Fruit fly (Drosophila melanogaster) whole organism, embryonic: ENCODE measurements around the gene vib.

Experiments
- Bteb2 ChIP-seq: fragments of 200-800 bp; sonication (Bioruptor generic); optimal IDR thresholded peaks from 2 replicates; lab custom pipeline; 2016; ENCODE audit warnings: missing biosample characterization, missing genetic modification characterization
- CG10267 ChIP-seq: fragments of 200-800 bp; sonication (Bioruptor generic); optimal IDR thresholded peaks from 2 replicates; lab custom pipeline; 2018; ENCODE audit warnings: missing biosample characterization, mild to moderate bottlenecking, missing genetic modification characterization, moderate library complexity
- CG10274 ChIP-seq: fragments of 200-800 bp; sonication (Bioruptor generic); optimal IDR thresholded peaks from 3 replicates; lab custom pipeline; 2017; ENCODE audit warnings: missing biosample characterization, mild to moderate bottlenecking, missing genetic modification characterization
- CG11398 ChIP-seq: fragments of 200-800 bp; sonication (Bioruptor generic); optimal IDR thresholded peaks from 2 replicates; lab custom pipeline; 2016; ENCODE audit warnings: missing biosample characterization, missing genetic modification characterization
- CG12744 ChIP-seq: fragments of 200-800 bp; sonication (Bioruptor generic); optimal IDR thresholded peaks from 2 replicates; lab custom pipeline; 2016; ENCODE audit warnings: missing biosample characterization, missing genetic modification characterization
- CG13424 ChIP-seq: fragments of 200-800 bp; sonication (Bioruptor generic); optimal IDR thresholded peaks from 2 replicates; lab custom pipeline; 2019; ENCODE audit warnings: missing biosample characterization, mild to moderate bottlenecking, missing genetic modification characterization, moderate library complexity
- CG14441 ChIP-seq: fragments of 200-800 bp; sonication (Bioruptor generic); IDR thresholded peaks from 2 replicates; pipeline ENCODE4 v1.3.6; 2022; ENCODE audit warnings: missing biosample characterization, missing genetic modification characterization
- CG14965 ChIP-seq: fragments of 200-800 bp; sonication (Bioruptor generic); optimal IDR thresholded peaks from 2 replicates; lab custom pipeline; 2016; ENCODE audit warnings: missing biosample characterization, missing genetic modification characterization, borderline replicate concordance
- CG15011 ChIP-seq: fragments of 200-800 bp; sonication (Bioruptor generic); optimal IDR thresholded peaks from 3 replicates; lab custom pipeline; 2018; ENCODE audit warnings: missing biosample characterization, mild to moderate bottlenecking, missing genetic modification characterization
- CG17829 ChIP-seq: fragments of 200-800 bp; optimal IDR thresholded peaks from 2 replicates; lab custom pipeline; 2019; ENCODE audit warnings: missing biosample characterization, mild to moderate bottlenecking, missing genetic modification characterization, moderate library complexity
- CG30403 ChIP-seq: fragments of 200-800 bp; sonication (Bioruptor generic); optimal IDR thresholded peaks from 3 replicates; lab custom pipeline; 2016; ENCODE audit warnings: missing biosample characterization, missing genetic modification characterization
- CG32767 ChIP-seq: fragments of 200-800 bp; sonication (Bioruptor generic); IDR thresholded peaks from 2 replicates; pipeline ENCODE4 v1.3.6; 2022; ENCODE audit warnings: missing biosample characterization, missing genetic modification characterization
- CG3726 ChIP-seq: fragments of 200-800 bp; sonication (Bioruptor generic); IDR thresholded peaks from 3 replicates; pipeline ENCODE4, ENCODE4 v1.3.6; 2022; ENCODE audit warnings: missing biosample characterization, missing genetic modification characterization
- CG4424 ChIP-seq: fragments of 200-800 bp; sonication (Bioruptor generic); optimal IDR thresholded peaks from 3 replicates; lab custom pipeline; 2016; ENCODE audit warnings: missing biosample characterization, missing genetic modification characterization
- CG4617 ChIP-seq: fragments of 200-800 bp; sonication (Bioruptor generic); optimal IDR thresholded peaks from 3 replicates; lab custom pipeline; 2016; ENCODE audit warnings: missing biosample characterization, missing genetic modification characterization, borderline replicate concordance
- CG4730 ChIP-seq: fragments of 200-800 bp; sonication (Bioruptor generic); IDR thresholded peaks from 2 replicates; pipeline ENCODE4 v1.3.6; 2022; ENCODE audit warnings: missing biosample characterization, missing genetic modification characterization
- CG5953 ChIP-seq: fragments of 200-800 bp; sonication (Bioruptor generic); IDR thresholded peaks from 2 replicates; pipeline ENCODE4 v1.3.6; 2022; ENCODE audit warnings: missing biosample characterization, missing genetic modification characterization
- CG6654 ChIP-seq: fragments of 200-800 bp; sonication (Bioruptor generic); optimal IDR thresholded peaks from 2 replicates; lab custom pipeline; 2017; ENCODE audit warnings: missing biosample characterization, mild to moderate bottlenecking, missing genetic modification characterization
- CG6813 ChIP-seq: fragments of 200-800 bp; sonication (Bioruptor generic); optimal IDR thresholded peaks from 2 replicates; lab custom pipeline; 2017; ENCODE audit warnings: missing biosample characterization, missing genetic modification characterization, mild to moderate bottlenecking, moderate library complexity, missing genetic modification reagents
- CG7372 ChIP-seq: fragments of 200-800 bp; sonication (Bioruptor generic); IDR thresholded peaks from 2 replicates; pipeline ENCODE4 v1.3.6; 2022; ENCODE audit warnings: missing biosample characterization, missing genetic modification characterization
- CG8765 ChIP-seq: fragments of 200-800 bp; sonication (Bioruptor generic); IDR thresholded peaks from 2 replicates; pipeline ENCODE4 v1.3.6; 2022; ENCODE audit warnings: missing biosample characterization, missing genetic modification characterization
- CG9932 ChIP-seq: fragments of 200-800 bp; sonication (Bioruptor generic); IDR thresholded peaks from 2 replicates; pipeline ENCODE4 v1.3.6; 2022; ENCODE audit warnings: missing biosample characterization, missing genetic modification characterization
- Camta ChIP-seq: fragments of 200-800 bp; sonication (Bioruptor generic); optimal IDR thresholded peaks from 2 replicates; lab custom pipeline; 2016; ENCODE audit warnings: missing biosample characterization, missing genetic modification characterization
- Dip3 ChIP-seq: fragments of 200-800 bp; sonication (Bioruptor generic); optimal IDR thresholded peaks from 3 replicates; lab custom pipeline; 2016; ENCODE audit warnings: missing biosample characterization, missing genetic modification characterization
- Fer2 ChIP-seq: fragments of 200-800 bp; sonication (Bioruptor generic); optimal IDR thresholded peaks from 2 replicates; lab custom pipeline; 2018; ENCODE audit warnings: missing biosample characterization, mild to moderate bottlenecking, missing genetic modification characterization, moderate library complexity
- Gsc ChIP-seq: fragments of 200-800 bp; sonication (Bioruptor generic); IDR thresholded peaks from 2 replicates; pipeline ENCODE4 v1.3.6; 2022; ENCODE audit warnings: missing biosample characterization, missing genetic modification characterization
- Hmr ChIP-seq: fragments of 200-800 bp; sonication (Bioruptor generic); optimal IDR thresholded peaks from 3 replicates; lab custom pipeline; 2017; ENCODE audit warnings: mild to moderate bottlenecking, missing biosample characterization, missing genetic modification reagents, missing genetic modification characterization
- MESR4 ChIP-seq: fragments of 200-800 bp; sonication (Bioruptor generic); optimal IDR thresholded peaks from 2 replicates; lab custom pipeline; 2018; ENCODE audit warnings: missing biosample characterization, mild to moderate bottlenecking, missing genetic modification characterization, moderate library complexity
- Mrtf ChIP-seq: fragments of 200-800 bp; sonication (Bioruptor generic); IDR thresholded peaks from 3 replicates; pipeline ENCODE4 v1.3.6; 2022; ENCODE audit warnings: missing biosample characterization, missing genetic modification characterization
- NC2α ChIP-seq: fragments of 200-800 bp; sonication (Bioruptor generic); optimal IDR thresholded peaks from 2 replicates; lab custom pipeline; 2016; ENCODE audit warnings: missing biosample characterization, missing genetic modification characterization
- Opbp ChIP-seq: fragments of 200-800 bp; sonication (Bioruptor generic); IDR thresholded peaks from 3 replicates; pipeline ENCODE4 v1.3.6; 2022; ENCODE audit warnings: missing biosample characterization, missing genetic modification characterization; ENCODE audit not compliant: partially characterized antibody
- Ravus ChIP-seq: fragments of 200-800 bp; sonication (Bioruptor generic); IDR thresholded peaks from 2 replicates; pipeline ENCODE4 v1.3.6; 2022; ENCODE audit warnings: missing biosample characterization, missing genetic modification characterization
- ci ChIP-seq: fragments of 200-800 bp; sonication (Bioruptor generic); IDR thresholded peaks from 3 replicates; pipeline ENCODE4 v1.3.6; 2022; ENCODE audit warnings: missing biosample characterization, missing genetic modification characterization
- crc ChIP-seq: fragments of 200-800 bp; sonication (Bioruptor generic); optimal IDR thresholded peaks from 2 replicates; lab custom pipeline; 2016; ENCODE audit warnings: missing biosample characterization, missing genetic modification characterization
- crol ChIP-seq: fragments of 200-800 bp; sonication (Bioruptor generic); IDR thresholded peaks from 2 replicates; pipeline ENCODE4 v1.3.6; 2022; ENCODE audit warnings: missing biosample characterization, missing genetic modification characterization
- crp ChIP-seq, 2 experiments: fragments of 200-800 bp; sonication (Bioruptor generic); optimal IDR thresholded peaks; 2 replicates in 1 of 2; 3 replicates in 1 of 2; lab custom pipeline; 2017; ENCODE audit warnings: missing biosample characterization in 2 of 2, missing genetic modification characterization in 2 of 2, mild to moderate bottlenecking in 1 of 2, moderate library complexity in 1 of 2
- cwo ChIP-seq: fragments of 200-800 bp; sonication (Bioruptor generic); optimal IDR thresholded peaks from 3 replicates; lab custom pipeline; 2017; ENCODE audit warnings: missing biosample characterization, missing genetic modification characterization, mild to moderate bottlenecking, moderate library complexity, missing genetic modification reagents
- disco-r ChIP-seq: fragments of 200-800 bp; sonication (Bioruptor generic); optimal IDR thresholded peaks from 2 replicates; lab custom pipeline; 2016; ENCODE audit warnings: missing biosample characterization, missing genetic modification characterization
- grn ChIP-seq: fragments of 200-800 bp; sonication (Bioruptor generic); optimal IDR thresholded peaks from 3 replicates; lab custom pipeline; 2017; ENCODE audit warnings: missing biosample characterization, missing genetic modification characterization
- gro ChIP-seq: fragments of 200-800 bp; sonication (Bioruptor generic); optimal IDR thresholded peaks from 2 replicates; lab custom pipeline; 2016; ENCODE audit warnings: missing biosample characterization, missing genetic modification characterization
- insv ChIP-seq, 2 experiments: fragments of 200-800 bp; sonication (Bioruptor generic); optimal IDR thresholded peaks; 3 replicates each; lab custom pipeline; 2016 to 2018; ENCODE audit warnings: missing biosample characterization in 2 of 2, missing genetic modification characterization in 2 of 2
- knrl ChIP-seq: fragments of 200-800 bp; sonication (Bioruptor generic); IDR thresholded peaks from 3 replicates; pipeline ENCODE4 v1.3.6; 2022; ENCODE audit warnings: missing biosample characterization, missing genetic modification characterization; ENCODE audit not compliant: partially characterized antibody
- pfk ChIP-seq: fragments of 200-800 bp; sonication (Bioruptor generic); optimal IDR thresholded peaks from 2 replicates; lab custom pipeline; 2018; ENCODE audit warnings: missing biosample characterization, mild to moderate bottlenecking, missing genetic modification characterization, moderate library complexity
- pnt ChIP-seq: fragments of 200-800 bp; sonication (Bioruptor generic); optimal IDR thresholded peaks from 3 replicates; lab custom pipeline; 2016; ENCODE audit warnings: missing biosample characterization, missing genetic modification characterization
- sisA ChIP-seq: fragments of 200-800 bp; sonication (Bioruptor generic); IDR thresholded peaks from 2 replicates; pipeline ENCODE4 v1.3.6; 2022; ENCODE audit warnings: missing biosample characterization, missing genetic modification characterization
- slou ChIP-seq: fragments of 200-800 bp; sonication (Bioruptor generic); optimal IDR thresholded peaks from 3 replicates; lab custom pipeline; 2016; ENCODE audit warnings: missing biosample characterization, missing genetic modification characterization
- so ChIP-seq: fragments of 200-800 bp; sonication (Bioruptor generic); IDR thresholded peaks from 3 replicates; pipeline ENCODE4 v1.3.6; 2022; ENCODE audit warnings: missing biosample characterization, missing genetic modification characterization
- tup ChIP-seq: fragments of 200-800 bp; sonication (Bioruptor generic); optimal IDR thresholded peaks from 2 replicates; lab custom pipeline; 2016; ENCODE audit warnings: missing biosample characterization, mild to moderate bottlenecking, missing genetic modification characterization, moderate library complexity
- twi ChIP-seq: fragments of 200-800 bp; optimal IDR thresholded peaks from 2 replicates; lab custom pipeline; 2019; ENCODE audit warnings: missing biosample characterization, mild to moderate bottlenecking, missing genetic modification characterization, moderate library complexity
- zen ChIP-seq: fragments of 200-800 bp; sonication (Bioruptor generic); optimal IDR thresholded peaks from 3 replicates; lab custom pipeline; 2018; ENCODE audit warnings: missing biosample characterization, mild to moderate bottlenecking, missing genetic modification characterization, moderate library complexity
- zf30C ChIP-seq: fragments of 200-800 bp; sonication (Bioruptor generic); optimal IDR thresholded peaks from 3 replicates; lab custom pipeline; 2018; ENCODE audit warnings: missing biosample characterization, mild to moderate bottlenecking, missing genetic modification characterization

The vib gene

dm6 chr3R:19246080-19246637 is 19.7 kb upstream of the vib start, which contains the start of gene unc79 (continued):
- TF ChIP-seq slou (GFP tag; lab: Kevin White, UChicago) (no peak), CG12744 (GFP tag; lab: Kevin White, UChicago) (no peak), Dip3 (GFP tag; lab: Kevin White, UChicago) (no peak), so (GFP tag; lab: Robert Waterston, UW) (no peak), CG10274 (GFP tag; lab: Kevin White, UChicago) (no peak), CG4617 (GFP tag; lab: Kevin White, UChicago) (no peak), CG11398 (no peak), Gsc (GFP tag; lab: Robert Waterston, UW) (no peak), CG10267 (tag; lab: Kevin White, UChicago) (no peak), CG14965 (GFP tag; lab: Kevin White, UChicago) (no peak), Hmr (no peak), sisA (GFP tag; lab: Robert Waterston, UW) (no peak), CG4424 (no peak), CG9932 (GFP tag; lab: Robert Waterston, UW) (no peak), NC2α (no peak), CG13424 (tag; lab: Kevin White, UChicago) (no peak), Fer2 (tag; lab: Kevin White, UChicago) (no peak), CG14441 (GFP tag; lab: Robert Waterston, UW) (no peak), MESR4 (GFP tag; lab: Kevin White, UChicago) (no peak), CG6813 (GFP tag; lab: Kevin White, UChicago) (peak; percentile 27), CG5953 (GFP tag; lab: Robert Waterston, UW) (no peak), pfk (GFP tag; lab: Kevin White, UChicago) (no peak), crc (GFP tag; lab: Kevin White, UChicago) (no peak), CG4730 (GFP tag; lab: Robert Waterston, UW) (no peak), zen (tag; lab: Kevin White, UChicago) (no peak), tup (GFP tag; lab: Kevin White, UChicago) (no peak), pnt (no peak), knrl (GFP tag; lab: Robert Waterston, UW) (no peak), ci (no peak), CG17829 (tag; lab: Kevin White, UChicago) (no peak), Camta (GFP tag; lab: Kevin White, UChicago) (no peak), CG15011 (GFP tag; lab: Kevin White, UChicago) (no peak), cwo (GFP tag; lab: Kevin White, UChicago) (no peak), zf30C (no peak), grn (GFP tag; lab: Kevin White, UChicago) (peak; percentile 5), CG30403 (GFP tag; lab: Kevin White, UChicago) (no peak), CG6654 (GFP tag; lab: Kevin White, UChicago) (no peak), Bteb2 (no peak), twi (tag; lab: Kevin White, UChicago) (peak; percentile 48), crp (GFP tag; optimal IDR thresholded peaks at IDR 0.05; lab: Kevin White, UChicago) (peak in 1 of 2 experiments; percentile 55), disco-r (no peak), crol (GFP tag; lab: Robert Waterston, UW) (no peak), CG3726 (GFP tag; lab: Robert Waterston, UW) (no peak), Opbp (GFP tag; lab: Robert Waterston, UW) (no peak), Mrtf (no peak), CG32767 (GFP tag; lab: Robert Waterston, UW) (peak; percentile 54; the same call in 1 of the 2 replicates), gro (GFP tag; lab: Kevin White, UChicago) (no peak), CG7372 (GFP tag; lab: Robert Waterston, UW) (no peak), CG8765 (GFP tag; lab: Robert Waterston, UW) (no peak), Ravus (no peak), insv (GFP tag; optimal IDR thresholded peaks at IDR 0.05; lab: Kevin White, UChicago) (no peak)
